Worm (Caenorhabditis elegans): ENCODE data around the gene pho-13.

Gene pho-13

DNA sequence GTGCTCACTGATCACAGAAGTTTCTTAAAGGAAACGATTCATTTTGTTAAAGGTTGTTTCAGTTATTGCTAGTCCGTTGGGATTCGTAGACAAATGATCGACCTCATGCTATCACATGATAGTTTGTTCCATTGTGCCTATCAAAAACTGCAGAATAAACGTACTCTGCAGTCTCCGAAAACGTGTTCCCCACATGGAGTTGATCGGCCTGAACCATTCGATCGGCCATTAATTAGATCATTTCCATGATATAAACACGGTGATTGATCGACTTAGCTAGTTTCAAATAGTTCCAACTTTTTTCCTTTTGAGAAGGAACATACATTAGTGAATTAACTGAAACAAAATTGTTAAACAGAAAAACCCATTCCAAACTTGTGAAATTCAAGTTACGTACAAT, 15.9 kb upstream of the pho-13 start:
- no peak for TF ChIP-seq ZK546.5 (tag; optimal IDR thresholded peaks at IDR 0.05)
- no peak for TF ChIP-seq nhr-76 (tag; optimal IDR thresholded peaks at IDR 0.05)
- no peak for TF ChIP-seq nfya-1 (tag; optimal IDR thresholded peaks at IDR 0.05; ENCODE audit: insufficient read depth)
- no peak for TF ChIP-seq ceh-28 (tag; optimal IDR thresholded peaks at IDR 0.05)
- no peak for TF ChIP-seq nhr-67 (tag; optimal IDR thresholded peaks at IDR 0.05)
- no peak for TF ChIP-seq lin-15B (tag; optimal IDR thresholded peaks at IDR 0.05)
- TF ChIP-seq fos-1 (tag; optimal IDR thresholded peaks at IDR 0.05), result no peak
- TF ChIP-seq lsy-12 (tag; optimal IDR thresholded peaks at IDR 0.05), result no peak
- no peak for TF ChIP-seq zag-1 (tag; optimal IDR thresholded peaks at IDR 0.05)
- no peak for TF ChIP-seq lin-39 (tag; optimal IDR thresholded peaks at IDR 0.05)
- TF ChIP-seq jun-1 (tag; optimal IDR thresholded peaks at IDR 0.05), result peak; percentile 38
- no peak for TF ChIP-seq unc-39 (tag; optimal IDR thresholded peaks at IDR 0.05)
- TF ChIP-seq ztf-4 (tag; optimal IDR thresholded peaks at IDR 0.05), result no peak
- no peak for TF ChIP-seq snpc-4 (tag; optimal IDR thresholded peaks at IDR 0.05)
- TF ChIP-seq nhr-23 (tag; optimal IDR thresholded peaks at IDR 0.05), result peak; percentile 77
- TF ChIP-seq nhr-77 (tag; optimal IDR thresholded peaks at IDR 0.05), result no peak
- no peak for TF ChIP-seq nhr-28 (tag; optimal IDR thresholded peaks at IDR 0.05)
- TF ChIP-seq mml-1 (tag; optimal IDR thresholded peaks at IDR 0.05), result no peak
- no peak for TF ChIP-seq elt-2 (tag; optimal IDR thresholded peaks at IDR 0.05)
- TF ChIP-seq tbx-2 (tag; optimal IDR thresholded peaks at IDR 0.05), result no peak
- TF ChIP-seq nhr-25 (tag; optimal IDR thresholded peaks at IDR 0.05), result peak; percentile 63
- no peak for TF ChIP-seq elt-3 (tag; optimal IDR thresholded peaks at IDR 0.05)
- no peak for TF ChIP-seq ceh-16 (tag; optimal IDR thresholded peaks at IDR 0.05)
- no peak for TF ChIP-seq ceh-9 (tag; optimal IDR thresholded peaks at IDR 0.05)
- peak; percentile 99 for TF ChIP-seq nhr-43 (tag; optimal IDR thresholded peaks at IDR 0.05; ENCODE audit: poor library complexity, severe bottlenecking)
- no peak for TF ChIP-seq ama-1 (optimal IDR thresholded peaks at IDR 0.05)
- TF ChIP-seq hmg-11 (tag; optimal IDR thresholded peaks at IDR 0.05), result no peak
- no peak for TF ChIP-seq eor-1 (tag; optimal IDR thresholded peaks at IDR 0.05)
- TF ChIP-seq mdl-1 (tag; optimal IDR thresholded peaks at IDR 0.05), result peak; percentile 45
- TF ChIP-seq fkh-10 (GFP tag; optimal IDR thresholded peaks at IDR 0.05), result no peak
- no peak for TF ChIP-seq sea-2 (GFP tag; optimal IDR thresholded peaks at IDR 0.05)
- peak; percentile 13 for TF ChIP-seq pqm-1 (tag; optimal IDR thresholded peaks at IDR 0.05)
- no peak for TF ChIP-seq egl-27 (tag; optimal IDR thresholded peaks at IDR 0.05)
- no peak for TF ChIP-seq daf-12 (tag; optimal IDR thresholded peaks at IDR 0.05)
- TF ChIP-seq egl-5 (tag; optimal IDR thresholded peaks at IDR 0.05), result no peak
- TF ChIP-seq aly-2 (tag; optimal IDR thresholded peaks at IDR 0.05), result no peak
- TF ChIP-seq elt-1 (tag; optimal IDR thresholded peaks at IDR 0.05), result no peak
- no peak for TF ChIP-seq unc-62 (GFP tag; optimal IDR thresholded peaks at IDR 0.05)

DNA sequence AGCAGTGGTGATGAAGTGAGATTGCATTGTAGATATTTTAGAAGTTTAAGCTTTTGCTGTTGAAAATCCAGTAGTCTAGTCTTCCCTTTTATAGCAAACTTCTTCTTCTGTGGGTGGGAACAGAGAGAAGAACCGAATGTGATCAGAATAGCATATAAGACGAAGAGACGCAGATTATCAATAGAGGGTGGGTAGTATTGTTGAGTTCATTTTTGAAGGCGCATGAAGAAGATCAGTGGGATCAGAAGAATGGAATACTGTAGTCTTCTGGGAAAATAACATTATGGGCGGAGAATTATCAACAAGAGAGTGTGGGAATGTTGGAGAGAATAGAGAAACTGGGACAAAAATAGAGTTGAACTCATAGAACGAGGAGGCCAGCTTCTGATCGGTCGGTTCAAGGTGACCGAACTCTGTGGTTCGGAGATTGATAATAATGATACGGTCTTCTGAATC, 14.3 kb upstream of the pho-13 start, which contains the start of gene F46C5.1:
Gene F46C5.1, minus strand, starts transcription at position 51 of the 456 bp plus-strand sequence.
- no peak for TF ChIP-seq elt-1 (tag; optimal IDR thresholded peaks at IDR 0.05)
- TF ChIP-seq nfya-1 (tag; optimal IDR thresholded peaks at IDR 0.05; ENCODE audit: insufficient read depth), result peak; percentile 16
- peak; percentile 48 for TF ChIP-seq nhr-43 (tag; optimal IDR thresholded peaks at IDR 0.05; ENCODE audit: poor library complexity, severe bottlenecking)
- no peak for TF ChIP-seq ZK546.5 (tag; optimal IDR thresholded peaks at IDR 0.05)
- TF ChIP-seq sea-2 (GFP tag; optimal IDR thresholded peaks at IDR 0.05), result no peak
- TF ChIP-seq aly-2 (tag; optimal IDR thresholded peaks at IDR 0.05), result no peak

DNA sequence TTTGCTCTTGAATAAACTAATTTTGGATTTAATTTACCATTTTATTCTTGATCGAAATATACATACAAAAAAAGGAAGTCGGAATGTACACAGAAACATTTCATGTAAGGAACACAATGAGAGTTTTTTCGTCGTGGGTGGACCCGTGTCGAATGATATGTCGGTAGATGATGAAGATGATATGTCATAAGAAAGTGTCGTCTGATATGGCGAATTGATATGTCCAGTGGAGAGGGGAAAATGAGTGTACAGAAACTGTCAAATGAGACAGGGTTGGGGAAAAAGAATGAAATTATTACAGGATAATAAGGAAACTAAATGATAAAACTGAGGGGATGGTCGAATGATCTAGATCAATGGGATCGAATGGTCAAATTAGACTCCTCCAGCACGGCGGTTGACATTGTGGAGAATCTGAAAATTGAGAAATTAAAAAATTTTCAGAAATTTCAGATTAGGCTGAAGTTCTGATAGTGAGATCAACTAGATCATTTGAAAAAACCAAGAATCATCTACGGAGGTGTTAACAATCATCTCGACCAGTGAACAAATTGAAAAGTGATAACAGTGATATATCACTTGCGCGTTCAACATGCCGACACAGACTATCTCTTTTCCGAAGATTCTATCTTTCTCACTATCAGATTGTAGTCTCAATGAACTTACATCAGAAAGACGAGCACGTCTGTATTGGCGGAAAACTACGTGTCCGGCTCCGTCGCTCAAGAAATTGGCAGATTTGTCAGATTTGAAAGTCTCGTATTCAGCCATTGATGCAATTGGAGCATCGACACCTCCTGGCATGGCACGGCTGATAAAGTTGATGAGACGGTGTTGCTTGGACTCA, 13.5 kb upstream of the pho-13 start:
- TF ChIP-seq fos-1 (tag; optimal IDR thresholded peaks at IDR 0.05) (no peak), ztf-4 (tag; optimal IDR thresholded peaks at IDR 0.05) (peak; percentile 57), nhr-25 (tag; optimal IDR thresholded peaks at IDR 0.05) (peak; percentile 63), nhr-12 (tag; optimal IDR thresholded peaks at IDR 0.05) (no peak), skn-1 (tag; optimal IDR thresholded peaks at IDR 0.05) (no peak), pqm-1 (tag; optimal IDR thresholded peaks at IDR 0.05) (no peak), elt-3 (tag; optimal IDR thresholded peaks at IDR 0.05) (peak in 1 of 3 experiments; percentile 71), hmg-11 (tag; optimal IDR thresholded peaks at IDR 0.05) (no peak), unc-39 (tag; optimal IDR thresholded peaks at IDR 0.05) (no peak), ceh-16 (tag; optimal IDR thresholded peaks at IDR 0.05) (peak; percentile 31), elt-1 (tag; optimal IDR thresholded peaks at IDR 0.05) (no peak), nhr-43 (tag; optimal IDR thresholded peaks at IDR 0.05; ENCODE audit: poor library complexity, severe bottlenecking) (peak; percentile 84), nhr-76 (tag; optimal IDR thresholded peaks at IDR 0.05) (no peak), nhr-77 (tag; optimal IDR thresholded peaks at IDR 0.05) (no peak), lsy-12 (tag; optimal IDR thresholded peaks at IDR 0.05) (peak; percentile 25), fkh-2 (tag; optimal IDR thresholded peaks at IDR 0.05) (no peak), nhr-23 (tag; optimal IDR thresholded peaks at IDR 0.05) (peak; percentile 25), jun-1 (tag; optimal IDR thresholded peaks at IDR 0.05) (peak; percentile 40), mdl-1 (tag; optimal IDR thresholded peaks at IDR 0.05) (no peak), ZK546.5 (tag; optimal IDR thresholded peaks at IDR 0.05) (no peak), pha-4 (tag; optimal IDR thresholded peaks at IDR 0.05) (no peak), ama-1 (optimal IDR thresholded peaks at IDR 0.05) (peak; percentile 99), ceh-28 (tag; optimal IDR thresholded peaks at IDR 0.05) (no peak), unc-62 (GFP tag; optimal IDR thresholded peaks at IDR 0.05) (peak; percentile 14), R02D3.7 (tag; optimal IDR thresholded peaks at IDR 0.05) (no peak)
